Worm (Caenorhabditis elegans): ENCODE results near the gene srh-248.

- TF ChIP-seq flt-1 (GFP tag; IDR thresholded peaks at IDR 0.05) (no peak), hmg-4 (GFP tag; optimal IDR thresholded peaks at IDR 0.05) (no peak), B0310.2 (tag; optimal IDR thresholded peaks at IDR 0.05) (no peak), F13C5.2 (tag; optimal IDR thresholded peaks at IDR 0.05) (no peak), ceh-13 (GFP tag; optimal IDR thresholded peaks at IDR 0.05) (no peak), sea-1 (GFP tag; conservative IDR thresholded peaks at IDR 0.05) (no peak), tbx-11 (GFP tag; IDR thresholded peaks at IDR 0.05) (no peak), hmbx-1 (tag; optimal IDR thresholded peaks at IDR 0.05) (no peak), hnd-1 (tag; optimal IDR thresholded peaks at IDR 0.05) (no peak)
Measured at ce11 chrV:2909525-2909924, 45.7 kb downstream of the srh-248 start, which contains the start of gene zmp-3.

Data from whole organism, early embryonic.